Fruit fly (Drosophila melanogaster): ENCODE measurements around the gene CG31380.

Gene CG31380

DNA sequence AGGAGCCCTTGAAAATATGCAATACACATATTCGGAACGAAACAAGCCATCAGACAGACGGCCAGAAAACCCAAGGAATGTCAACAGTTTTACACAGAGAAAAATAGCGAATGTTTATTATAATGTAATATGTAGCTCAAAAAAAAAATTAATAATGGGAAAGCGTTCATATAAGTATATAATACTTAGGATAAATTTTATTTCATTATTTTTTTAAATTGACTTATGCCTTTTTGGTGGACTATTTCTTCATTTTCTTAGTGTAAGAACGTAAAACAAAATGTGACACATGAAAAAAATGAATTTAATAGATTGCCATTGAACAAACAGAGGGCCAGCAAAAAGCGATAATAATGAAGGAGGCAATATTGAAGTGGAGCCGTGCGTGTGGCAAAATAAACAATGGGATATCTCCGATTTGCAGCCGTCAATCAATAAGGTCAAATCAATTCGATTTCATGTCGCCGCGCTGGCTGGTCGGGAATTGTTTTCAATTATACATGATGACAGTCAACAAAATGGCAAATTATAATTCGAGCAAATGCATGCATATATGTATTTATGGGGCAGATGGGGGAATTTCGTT, 34.3 kb downstream of the CG31380 start (continued):
- peak; percentile 38; the same call in 1 of the 2 replicates for TF ChIP-seq vvl (GFP tag; IDR thresholded peaks at IDR 0.05)
- no peak for TF ChIP-seq zfh2 (GFP tag; optimal IDR thresholded peaks at IDR 0.05)
- TF ChIP-seq CG32772 (GFP tag; IDR thresholded peaks at IDR 0.05): no peak
- TF ChIP-seq H15 (GFP tag; IDR thresholded peaks at IDR 0.05): no peak
- no peak for TF ChIP-seq CG3726 (GFP tag; IDR thresholded peaks at IDR 0.05)
- TF ChIP-seq NFAT (GFP tag; IDR thresholded peaks at IDR 0.05): no peak
- 0 out of 2 replicates have a peak, but pooled peaks have one; percentile 30 for TF ChIP-seq GATAe (GFP tag; conservative IDR thresholded peaks at IDR 0.05)
- peak; percentile 2 for TF ChIP-seq tio (GFP tag; optimal IDR thresholded peaks at IDR 0.05)
- TF ChIP-seq dm (GFP tag; optimal IDR thresholded peaks at IDR 0.05): no peak
- TF ChIP-seq pho (GFP tag; optimal IDR thresholded peaks at IDR 0.05): no peak
- TF ChIP-seq esg (GFP tag; conservative IDR thresholded peaks at IDR 0.05): 0 out of 2 replicates have a peak, but pooled peaks have one; percentile 26
- peak; percentile 75 for TF ChIP-seq CG2678 (tag; optimal IDR thresholded peaks at IDR 0.05)
- no peak for TF ChIP-seq CG2202 (tag; optimal IDR thresholded peaks at IDR 0.05)
- no peak for TF ChIP-seq bab2 (GFP tag; optimal IDR thresholded peaks at IDR 0.05)
- TF ChIP-seq CG14014 (GFP tag; IDR thresholded peaks at IDR 0.05): no peak
- TF ChIP-seq CG13287 (GFP tag; IDR thresholded peaks at IDR 0.05; ENCODE audit: partially characterized antibody): no peak
- peak; percentile 50 for TF ChIP-seq Meics (GFP tag; optimal IDR thresholded peaks at IDR 0.05)
- TF ChIP-seq Dp (GFP tag; optimal IDR thresholded peaks at IDR 0.05): no peak
- TF ChIP-seq Pdp1 (GFP tag; optimal IDR thresholded peaks at IDR 0.05): no peak
- TF ChIP-seq ems (GFP tag; optimal IDR thresholded peaks at IDR 0.05): no peak
- peak; percentile 61 for TF ChIP-seq B-H1 (GFP tag; IDR thresholded peaks at IDR 0.05)
- no peak for TF ChIP-seq mirr (GFP tag; optimal IDR thresholded peaks at IDR 0.05)
- TF ChIP-seq Max (GFP tag; optimal IDR thresholded peaks at IDR 0.05): no peak
- no peak for TF ChIP-seq CG12659 (GFP tag; optimal IDR thresholded peaks at IDR 0.05)
- no peak for TF ChIP-seq ranshi (GFP tag; IDR thresholded peaks at IDR 0.05)
- no peak for TF ChIP-seq az2 (GFP tag; optimal IDR thresholded peaks at IDR 0.05)
- peak; percentile 26 for TF ChIP-seq dmrt99B (tag; optimal IDR thresholded peaks at IDR 0.05)
- peak; percentile 64 for TF ChIP-seq nmo (GFP tag; optimal IDR thresholded peaks at IDR 0.05)
- TF ChIP-seq CG10366 (GFP tag; IDR thresholded peaks at IDR 0.05): peak; percentile 11; the same call in 1 of the 2 replicates
- no peak; the same call in 1 of the 2 replicates for TF ChIP-seq Awh (GFP tag; IDR thresholded peaks at IDR 0.05)
- no peak for TF ChIP-seq CG14710 (tag; optimal IDR thresholded peaks at IDR 0.05)
- TF ChIP-seq CG17802 (tag; optimal IDR thresholded peaks at IDR 0.05): no peak
- no peak for TF ChIP-seq Atf3 (GFP tag; optimal IDR thresholded peaks at IDR 0.05)
- no peak for TF ChIP-seq CG8765 (GFP tag; IDR thresholded peaks at IDR 0.05)
- no peak for TF ChIP-seq Ravus (GFP tag; IDR thresholded peaks at IDR 0.05)
- peak; percentile 30 for TF ChIP-seq exex (tag; optimal IDR thresholded peaks at IDR 0.05)
- TF ChIP-seq btn (GFP tag; optimal IDR thresholded peaks at IDR 0.05): no peak
- TF ChIP-seq ap (GFP tag; IDR thresholded peaks at IDR 0.05): no peak
- peak; percentile 36; the same call in 1 of the 2 replicates for TF ChIP-seq Atf6 (GFP tag; IDR thresholded peaks at IDR 0.05)
- no peak for TF ChIP-seq CG12071 (GFP tag; optimal IDR thresholded peaks at IDR 0.05)
- no peak for TF ChIP-seq CoRest (tag; optimal IDR thresholded peaks at IDR 0.05)
- TF ChIP-seq wek (GFP tag; optimal IDR thresholded peaks at IDR 0.05): no peak
- 0 out of 3 replicates have a peak, but pooled peaks have one; percentile 51 for TF ChIP-seq gce (GFP tag; IDR thresholded peaks at IDR 0.05)
- TF ChIP-seq Xbp1 (GFP tag; optimal IDR thresholded peaks at IDR 0.05): no peak
- TF ChIP-seq CG7372 (GFP tag; IDR thresholded peaks at IDR 0.05): 0 out of 2 replicates have a peak, but pooled peaks have one; percentile 18
- peak; percentile 44 for TF ChIP-seq phol (tag; optimal IDR thresholded peaks at IDR 0.05)
- no peak for TF ChIP-seq Hsf (GFP tag; optimal IDR thresholded peaks at IDR 0.05)
- no peak for TF ChIP-seq Atf-2 (GFP tag; optimal IDR thresholded peaks at IDR 0.05)
- peak; percentile 56 for TF ChIP-seq Rfx (GFP tag; IDR thresholded peaks at IDR 0.05)
- no peak for TF ChIP-seq bowl (GFP tag; IDR thresholded peaks at IDR 0.05)
- TF ChIP-seq CG32767 (GFP tag; IDR thresholded peaks at IDR 0.05): no peak

All from whole organism, embryonic.